Fruit fly (Drosophila melanogaster) whole organism, embryonic: ENCODE measurements around the gene kat80.

ENCODE experiments used
- ATbp ChIP-seq: fragments of 200-800 bp; sonication (Bioruptor generic); optimal IDR thresholded peaks from 2 replicates; lab custom pipeline; 2017; ENCODE audit warnings: missing biosample characterization, mild to moderate bottlenecking, missing genetic modification characterization, missing genetic modification reagents
- Asciz ChIP-seq: fragments of 200-800 bp; sonication (Bioruptor generic); optimal IDR thresholded peaks from 2 replicates; lab custom pipeline; 2017; ENCODE audit warnings: missing biosample characterization, mild to moderate bottlenecking, missing genetic modification characterization, missing genetic modification reagents
- Awh ChIP-seq: fragments of 200-800 bp; sonication (Bioruptor generic); IDR thresholded peaks from 2 replicates; pipeline ENCODE4, ENCODE4 v1.3.6; 2022; ENCODE audit warnings: missing biosample characterization, missing genetic modification characterization
- CG10431 ChIP-seq: fragments of 200-800 bp; sonication (Bioruptor generic); optimal IDR thresholded peaks from 3 replicates; lab custom pipeline; 2018; ENCODE audit warnings: missing biosample characterization, mild to moderate bottlenecking, missing genetic modification characterization
- CG10462 ChIP-seq: fragments of 200-800 bp; sonication (Bioruptor generic); optimal IDR thresholded peaks from 2 replicates; lab custom pipeline; 2016; ENCODE audit warnings: missing biosample characterization, missing genetic modification characterization
- CG12219 ChIP-seq: fragments of 200-800 bp; sonication (Bioruptor generic); optimal IDR thresholded peaks from 3 replicates; lab custom pipeline; 2018; ENCODE audit warnings: missing biosample characterization, mild to moderate bottlenecking, missing genetic modification characterization
- CG12769 ChIP-seq: fragments of 200-800 bp; sonication (Bioruptor generic); optimal IDR thresholded peaks from 2 replicates; lab custom pipeline; 2019; ENCODE audit warnings: missing biosample characterization, mild to moderate bottlenecking, missing genetic modification characterization, moderate library complexity
- CG13775 ChIP-seq: fragments of 200-800 bp; sonication (Bioruptor generic); optimal IDR thresholded peaks from 3 replicates; lab custom pipeline; 2017; ENCODE audit warnings: missing biosample characterization, mild to moderate bottlenecking, missing genetic modification characterization
- CG15696 ChIP-seq: fragments of 200-800 bp; sonication (Bioruptor generic); optimal IDR thresholded peaks from 2 replicates; lab custom pipeline; 2019; ENCODE audit warnings: missing biosample characterization, mild to moderate bottlenecking, missing genetic modification characterization, moderate library complexity
- CG1647 ChIP-seq: fragments of 200-800 bp; sonication (Bioruptor generic); optimal IDR thresholded peaks from 3 replicates; lab custom pipeline; 2016; ENCODE audit warnings: missing biosample characterization, missing genetic modification characterization
- CG31441 ChIP-seq: fragments of 200-800 bp; sonication (Bioruptor generic); IDR thresholded peaks from 2 replicates; pipeline ENCODE4 v1.3.6; 2022; ENCODE audit warnings: missing biosample characterization, missing genetic modification characterization
- CG32772 ChIP-seq: fragments of 200-800 bp; sonication (Bioruptor generic); IDR thresholded peaks from 2 replicates; pipeline ENCODE4 v1.3.6; 2022; ENCODE audit warnings: missing biosample characterization, missing genetic modification characterization
- CG3281 ChIP-seq: fragments of 200-800 bp; sonication (Bioruptor generic); optimal IDR thresholded peaks from 3 replicates; lab custom pipeline; 2017; ENCODE audit warnings: missing biosample characterization, mild to moderate bottlenecking, missing genetic modification characterization
- CG3995 ChIP-seq: fragments of 200-800 bp; sonication (Bioruptor generic); optimal IDR thresholded peaks from 3 replicates; lab custom pipeline; 2016; ENCODE audit warnings: missing biosample characterization, missing genetic modification characterization
- CG43689 ChIP-seq: fragments of 200-800 bp; sonication (Bioruptor generic); IDR thresholded peaks from 2 replicates; pipeline ENCODE4 v1.3.6; 2022; ENCODE audit warnings: missing biosample characterization, missing genetic modification characterization
- CG6254 ChIP-seq: fragments of 200-800 bp; sonication (Bioruptor generic); optimal IDR thresholded peaks from 3 replicates; lab custom pipeline; 2017; ENCODE audit warnings: mild to moderate bottlenecking, missing biosample characterization, missing genetic modification reagents, missing genetic modification characterization
- CG6791 ChIP-seq: fragments of 200-800 bp; sonication (Bioruptor generic); IDR thresholded peaks from 3 replicates; pipeline ENCODE4 v1.3.6; 2022; ENCODE audit warnings: missing biosample characterization, missing genetic modification characterization; ENCODE audit not compliant: partially characterized antibody
- CG6813 ChIP-seq: fragments of 200-800 bp; sonication (Bioruptor generic); optimal IDR thresholded peaks from 2 replicates; lab custom pipeline; 2017; ENCODE audit warnings: missing biosample characterization, missing genetic modification characterization, mild to moderate bottlenecking, moderate library complexity, missing genetic modification reagents
- CG7987 ChIP-seq: fragments of 200-800 bp; sonication (Bioruptor generic); optimal IDR thresholded peaks from 2 replicates; lab custom pipeline; 2018; ENCODE audit warnings: missing biosample characterization, mild to moderate bottlenecking, missing genetic modification characterization, moderate library complexity
- CG9609 ChIP-seq: fragments of 200-800 bp; sonication (Bioruptor generic); optimal IDR thresholded peaks from 3 replicates; lab custom pipeline; 2016; ENCODE audit warnings: missing biosample characterization, missing genetic modification characterization
- Dad ChIP-seq: fragments of 200-800 bp; sonication (Bioruptor generic); optimal IDR thresholded peaks from 3 replicates; lab custom pipeline; 2016; ENCODE audit warnings: missing biosample characterization, missing genetic modification characterization
- Dbx ChIP-seq: fragments of 200-800 bp; sonication (Bioruptor generic); IDR thresholded peaks from 3 replicates; pipeline ENCODE4 v1.3.6; 2022; ENCODE audit warnings: missing biosample characterization, missing genetic modification characterization
- Drgx ChIP-seq: fragments of 200-800 bp; sonication (Bioruptor generic); IDR thresholded peaks from 2 replicates; pipeline ENCODE4 v1.3.6; 2022; ENCODE audit warnings: missing biosample characterization, missing genetic modification characterization
- E2f1 ChIP-seq: fragments of 200-800 bp; sonication (Bioruptor generic); IDR thresholded peaks from 2 replicates; pipeline ENCODE4 v1.3.6; 2022; ENCODE audit warnings: missing biosample characterization, missing genetic modification characterization
- Fer3 ChIP-seq: fragments of 200-800 bp; sonication (Bioruptor generic); optimal IDR thresholded peaks from 2 replicates; lab custom pipeline; 2018; ENCODE audit warnings: missing biosample characterization, mild to moderate bottlenecking, missing genetic modification characterization, moderate library complexity
- GATAe ChIP-seq: fragments of 200-800 bp; sonication (Bioruptor generic); conservative IDR thresholded peaks from 2 replicates; pipeline ENCODE4 v1.3.6; 2022; ENCODE audit warnings: missing biosample characterization, missing genetic modification characterization
- HLHmδ ChIP-seq: fragments of 200-800 bp; sonication (Bioruptor generic); optimal IDR thresholded peaks from 2 replicates; lab custom pipeline; 2018; ENCODE audit warnings: missing biosample characterization, mild to moderate bottlenecking, missing genetic modification characterization, moderate library complexity
- Max ChIP-seq: fragments of 200-800 bp; sonication (Bioruptor generic); optimal IDR thresholded peaks from 2 replicates; lab custom pipeline; 2016; ENCODE audit warnings: missing biosample characterization, mild to moderate bottlenecking, missing genetic modification characterization
- NFAT ChIP-seq: fragments of 200-800 bp; sonication (Bioruptor generic); IDR thresholded peaks from 2 replicates; pipeline ENCODE4 v1.3.6; 2022; ENCODE audit warnings: missing biosample characterization, missing genetic modification characterization
- Neu2 ChIP-seq: fragments of 200-800 bp; sonication (Bioruptor generic); optimal IDR thresholded peaks from 3 replicates; lab custom pipeline; 2016; ENCODE audit warnings: missing biosample characterization, missing genetic modification characterization, borderline replicate concordance
- NfI ChIP-seq: fragments of 200-800 bp; sonication (Bioruptor generic); optimal IDR thresholded peaks from 3 replicates; lab custom pipeline; 2018; ENCODE audit warnings: missing biosample characterization, mild to moderate bottlenecking, missing genetic modification characterization, moderate library complexity
- Six4 ChIP-seq: fragments of 200-800 bp; sonication (Bioruptor generic); optimal IDR thresholded peaks from 2 replicates; lab custom pipeline; 2016; ENCODE audit warnings: missing biosample characterization, missing genetic modification characterization
- Spps ChIP-seq: fragments of 200-800 bp; sonication (Bioruptor generic); optimal IDR thresholded peaks from 2 replicates; lab custom pipeline; 2018; ENCODE audit warnings: missing biosample characterization, mild to moderate bottlenecking, missing genetic modification characterization
- aop ChIP-seq: fragments of 200-800 bp; sonication (Bioruptor generic); IDR thresholded peaks from 2 replicates; pipeline ENCODE4 v1.3.6; 2022; ENCODE audit warnings: missing biosample characterization, missing genetic modification characterization
- bbx ChIP-seq: fragments of 200-800 bp; sonication (Bioruptor generic); IDR thresholded peaks from 2 replicates; pipeline ENCODE4 v1.3.6; 2022; ENCODE audit warnings: missing biosample characterization, missing genetic modification characterization; ENCODE audit not compliant: partially characterized antibody
- cad ChIP-seq: fragments of >200 bp; optimal IDR thresholded peaks from 2 replicates; lab custom pipeline; 2017; ENCODE audit warnings: missing biosample characterization, missing genetic modification characterization
- emc ChIP-seq: fragments of 200-800 bp; sonication (Bioruptor generic); optimal IDR thresholded peaks from 2 replicates; lab custom pipeline; 2016; ENCODE audit warnings: missing biosample characterization, missing genetic modification characterization
- hb ChIP-seq: fragments of 200-800 bp; sonication (Bioruptor generic); IDR thresholded peaks from 3 replicates; pipeline ENCODE4 v1.3.6; 2022; ENCODE audit warnings: missing biosample characterization, missing genetic modification characterization; ENCODE audit not compliant: partially characterized antibody
- onecut ChIP-seq: fragments of 200-800 bp; sonication (Bioruptor generic); IDR thresholded peaks from 2 replicates; pipeline ENCODE4 v1.3.6; 2022; ENCODE audit warnings: missing biosample characterization, missing genetic modification characterization
- p53 ChIP-seq: fragments of 200-800 bp; sonication (Bioruptor generic); optimal IDR thresholded peaks from 2 replicates; lab custom pipeline; 2016; ENCODE audit warnings: missing biosample characterization, missing genetic modification characterization
- pb ChIP-seq: fragments of 200-800 bp; sonication (Bioruptor generic); optimal IDR thresholded peaks from 3 replicates; lab custom pipeline; 2016; ENCODE audit warnings: missing biosample characterization, missing genetic modification characterization
- ranshi ChIP-seq: fragments of 200-800 bp; sonication (Bioruptor generic); IDR thresholded peaks from 2 replicates; pipeline ENCODE4 v1.3.6; 2022; ENCODE audit warnings: missing biosample characterization, missing genetic modification characterization
- run ChIP-seq: fragments of 200-800 bp; sonication (Bioruptor generic); optimal IDR thresholded peaks from 3 replicates; lab custom pipeline; 2018; ENCODE audit warnings: missing biosample characterization, mild to moderate bottlenecking, missing genetic modification characterization
- schlank ChIP-seq: fragments of 200-800 bp; sonication (Bioruptor generic); optimal IDR thresholded peaks from 2 replicates; lab custom pipeline; 2018; ENCODE audit warnings: missing biosample characterization, mild to moderate bottlenecking, missing genetic modification characterization
- sob ChIP-seq: fragments of 200-800 bp; sonication (Bioruptor generic); IDR thresholded peaks from 2 replicates; pipeline ENCODE4 v1.3.6; 2022; ENCODE audit warnings: missing biosample characterization, missing genetic modification characterization
- sr ChIP-seq: fragments of 200-800 bp; sonication (Bioruptor generic); IDR thresholded peaks from 3 replicates; pipeline ENCODE4 v1.3.6; 2022; ENCODE audit warnings: missing biosample characterization, missing genetic modification characterization
- stc ChIP-seq: fragments of 200-800 bp; sonication (Bioruptor generic); IDR thresholded peaks from 2 replicates; pipeline ENCODE4 v1.3.6; 2022; ENCODE audit warnings: missing biosample characterization, missing genetic modification characterization
- tio ChIP-seq: fragments of 200-800 bp; sonication (Bioruptor generic); optimal IDR thresholded peaks from 2 replicates; lab custom pipeline; 2017; ENCODE audit warnings: missing biosample characterization, missing genetic modification characterization, inconsistent platforms
- vvl ChIP-seq: fragments of 200-800 bp; sonication (Bioruptor generic); IDR thresholded peaks from 2 replicates; pipeline ENCODE4 v1.3.6; 2022; ENCODE audit warnings: missing biosample characterization, missing genetic modification characterization

Gene kat80

DNA sequence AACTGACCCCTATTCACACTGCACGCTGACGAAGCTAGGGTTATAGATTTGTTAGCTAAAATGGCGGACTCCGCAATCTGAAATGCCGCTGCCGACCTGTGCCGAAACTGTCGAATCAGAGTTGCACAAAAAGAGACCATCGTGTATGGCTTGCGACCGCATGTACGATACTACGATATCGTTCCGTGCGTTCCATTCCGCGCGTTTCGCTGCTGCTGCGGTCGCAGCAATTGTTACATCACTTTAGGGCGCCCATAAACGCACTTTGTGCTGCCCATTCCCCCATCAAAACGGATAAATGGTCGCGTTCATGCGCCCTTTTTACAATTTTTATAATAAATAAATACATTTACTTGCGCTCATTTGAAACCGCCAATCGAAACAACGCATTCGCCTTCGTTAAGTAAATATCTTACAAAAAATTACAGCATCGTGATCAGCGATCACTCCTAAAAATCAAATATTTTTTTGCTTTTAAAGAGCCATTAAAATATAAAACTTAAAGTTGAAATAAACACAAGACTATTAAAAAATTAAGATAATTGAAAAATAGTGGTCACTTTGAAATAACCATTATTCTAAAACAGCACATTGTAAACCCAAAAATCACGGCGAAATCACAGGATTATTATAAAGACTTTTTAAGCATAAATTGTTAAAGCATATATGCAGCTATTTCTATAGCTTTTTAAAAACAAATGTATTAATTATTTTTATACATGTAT lies 44.4 kb upstream of the kat80 start, which contains the start of gene Cyp1 (continued):
- TF ChIP-seq CG3281 (GFP tag; lab: Kevin White, UChicago) (no peak), CG3995 (peak; percentile 95), bbx (peak; percentile 90), CG12769 (tag; lab: Kevin White, UChicago) (peak; percentile 14), GATAe (GFP tag; lab: Robert Waterston, UW) (no peak), CG7987 (GFP tag; lab: Kevin White, UChicago) (peak; percentile 20), NfI (GFP tag; lab: Kevin White, UChicago) (peak; percentile 34), CG1647 (GFP tag; lab: Kevin White, UChicago) (no peak), Six4 (GFP tag; lab: Kevin White, UChicago) (no peak), aop (no peak), CG6254 (GFP tag; lab: Kevin White, UChicago) (no peak), emc (GFP tag; lab: Kevin White, UChicago) (no peak), stc (GFP tag; lab: Robert Waterston, UW) (0 out of 2 replicates have a peak, but pooled peaks have one; percentile 31), p53 (GFP tag; lab: Kevin White, UChicago) (no peak), Asciz (GFP tag; lab: Kevin White, UChicago) (no peak), CG9609 (no peak), CG43689 (no peak), pb (no peak), run (tag; lab: Kevin White, UChicago) (no peak), Drgx (peak; percentile 25; the same call in 1 of the 2 replicates), ATbp (no peak), Awh (GFP tag; lab: Robert Waterston, UW) (0 out of 2 replicates have a peak, but pooled peaks have one; percentile 33), vvl (GFP tag; lab: Robert Waterston, UW) (peak; percentile 55), CG10431 (no peak), hb (GFP tag; lab: Robert Waterston, UW) (peak; percentile 69; the same call in 1 of the 3 replicates), CG32772 (GFP tag; lab: Robert Waterston, UW) (peak; percentile 32; the same call in 1 of the 2 replicates), Dad (GFP tag; lab: Kevin White, UChicago) (no peak), Spps (tag; lab: Kevin White, UChicago) (no peak), onecut (GFP tag; lab: Robert Waterston, UW) (peak; percentile 48; the same call in 1 of the 2 replicates), HLHmδ (GFP tag; lab: Kevin White, UChicago) (peak; percentile 31), Fer3 (tag; lab: Kevin White, UChicago) (no peak), Neu2 (GFP tag; lab: Kevin White, UChicago) (no peak), sob (GFP tag; lab: Robert Waterston, UW) (peak; percentile 69; the same call in 1 of the 2 replicates), sr (GFP tag; lab: Robert Waterston, UW) (0 out of 3 replicates have a peak, but pooled peaks have one; percentile 35), E2f1 (peak; percentile 60), NFAT (GFP tag; lab: Robert Waterston, UW) (peak; percentile 73; the same call in 1 of the 2 replicates), CG15696 (tag; lab: Kevin White, UChicago) (no peak), CG31441 (GFP tag; lab: Robert Waterston, UW) (peak; percentile 99), tio (GFP tag; lab: Kevin White, UChicago) (no peak), ranshi (GFP tag; lab: Robert Waterston, UW) (peak; percentile 63), Dbx (peak; percentile 79), CG13775 (peak; percentile 58), cad (GFP tag; lab: Kevin White, UChicago) (no peak), schlank (tag; lab: Kevin White, UChicago) (no peak), CG12219 (GFP tag; lab: Kevin White, UChicago) (no peak), CG10462 (GFP tag; lab: Kevin White, UChicago) (no peak), Max (GFP tag; lab: Kevin White, UChicago) (peak; percentile 6), CG6813 (GFP tag; lab: Kevin White, UChicago) (no peak), CG6791 (peak; percentile 85)
